Fruit fly (Drosophila melanogaster): Measurements from ENCODE around the gene CG43319.

The CG43319 gene

DNA sequence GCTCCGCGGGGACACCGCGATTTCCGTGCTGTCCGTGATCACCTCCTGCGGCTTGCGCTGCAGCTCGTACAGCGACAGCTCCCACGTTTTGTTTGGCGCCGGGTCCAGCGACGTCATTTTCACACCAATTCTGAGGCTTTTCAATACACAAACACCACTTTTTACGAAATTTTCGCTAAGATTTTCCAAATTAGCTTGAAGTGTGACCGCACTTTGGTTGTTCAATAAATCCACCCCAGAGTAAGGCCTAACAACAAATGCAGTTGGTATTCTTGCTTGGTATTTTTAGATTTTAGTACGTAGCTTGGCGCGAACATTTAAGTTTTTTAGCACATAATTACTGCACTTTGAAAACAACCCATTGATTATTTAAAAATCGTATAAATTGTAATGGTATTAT, 12.3 kb upstream of the CG43319 start, which contains the start of gene Sce:
Gene Sce (minus strand): TSS at position 231 of the 400 bp plus-strand sequence.
- no peak for TF ChIP-seq pan (optimal IDR thresholded peaks at IDR 0.05)
- no peak for TF ChIP-seq lola (GFP tag; optimal IDR thresholded peaks at IDR 0.05)
- TF ChIP-seq Sp1 (GFP tag; optimal IDR thresholded peaks at IDR 0.05), result no peak
- no peak for TF ChIP-seq Hr78 (GFP tag; optimal IDR thresholded peaks at IDR 0.05)
- TF ChIP-seq GATAd (GFP tag; optimal IDR thresholded peaks at IDR 0.05), result no peak
- no peak for TF ChIP-seq woc (GFP tag; optimal IDR thresholded peaks at IDR 0.05)
- no peak for TF ChIP-seq Mio (GFP tag; optimal IDR thresholded peaks at IDR 0.05)
- no peak for TF ChIP-seq usp (GFP tag; optimal IDR thresholded peaks at IDR 0.05)
- TF ChIP-seq Vsx2 (GFP tag; optimal IDR thresholded peaks at IDR 0.05; ENCODE audit: partially characterized antibody), result peak; percentile 98
- TF ChIP-seq CG32264 (GFP tag; optimal IDR thresholded peaks at IDR 0.05), result no peak
- peak; percentile 23 for TF ChIP-seq Myc (optimal IDR thresholded peaks at IDR 0.05)
- no peak for TF ChIP-seq psq (GFP tag; optimal IDR thresholded peaks at IDR 0.05)
- no peak for TF ChIP-seq h (GFP tag; optimal IDR thresholded peaks at IDR 0.05)
- TF ChIP-seq N (GFP tag; optimal IDR thresholded peaks at IDR 0.05), result no peak
- no peak for TF ChIP-seq Dfd (GFP tag; optimal IDR thresholded peaks at IDR 0.05)
- TF ChIP-seq Dif (GFP tag; optimal IDR thresholded peaks at IDR 0.05; ENCODE audit: partially characterized antibody), result no peak
- TF ChIP-seq ey (GFP tag; optimal IDR thresholded peaks at IDR 0.05), result no peak
- TF ChIP-seq dmrt93B (GFP tag; optimal IDR thresholded peaks at IDR 0.05), result no peak

DNA sequence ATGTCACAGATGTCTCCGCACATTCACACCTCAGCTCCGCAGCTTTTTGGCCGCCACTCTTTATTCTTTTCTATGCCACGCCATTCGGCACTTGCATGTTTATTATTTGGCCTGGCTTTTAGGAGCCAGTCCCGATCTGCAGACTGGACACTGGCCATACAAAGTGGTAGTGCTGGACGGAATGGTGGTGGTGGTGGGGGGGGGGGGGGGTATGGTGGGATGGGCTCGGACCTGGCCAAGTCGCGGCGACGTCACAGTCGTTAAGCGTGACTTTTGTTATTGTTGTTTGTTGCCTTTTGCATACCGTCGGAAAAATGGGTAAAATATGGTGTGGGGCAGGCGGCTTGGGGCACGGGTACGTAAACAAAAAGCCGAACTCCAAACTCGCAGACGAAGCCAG, 9.0 kb upstream of the CG43319 start:
- TF ChIP-seq psq (GFP tag; optimal IDR thresholded peaks at IDR 0.05), result no peak
- no peak for TF ChIP-seq Mio (GFP tag; optimal IDR thresholded peaks at IDR 0.05)
- TF ChIP-seq CG9705 (GFP tag; optimal IDR thresholded peaks at IDR 0.05), result no peak
- TF ChIP-seq br (GFP tag; optimal IDR thresholded peaks at IDR 0.05), result no peak
- no peak for TF ChIP-seq sv (GFP tag; optimal IDR thresholded peaks at IDR 0.05)
- no peak for TF ChIP-seq tai (GFP tag; optimal IDR thresholded peaks at IDR 0.05)
- no peak for TF ChIP-seq Myc (optimal IDR thresholded peaks at IDR 0.05)
- TF ChIP-seq Dfd (GFP tag; optimal IDR thresholded peaks at IDR 0.05), result no peak
- TF ChIP-seq jim (GFP tag; optimal IDR thresholded peaks at IDR 0.05), result no peak
- TF ChIP-seq Sp1 (GFP tag; optimal IDR thresholded peaks at IDR 0.05), result no peak

DNA sequence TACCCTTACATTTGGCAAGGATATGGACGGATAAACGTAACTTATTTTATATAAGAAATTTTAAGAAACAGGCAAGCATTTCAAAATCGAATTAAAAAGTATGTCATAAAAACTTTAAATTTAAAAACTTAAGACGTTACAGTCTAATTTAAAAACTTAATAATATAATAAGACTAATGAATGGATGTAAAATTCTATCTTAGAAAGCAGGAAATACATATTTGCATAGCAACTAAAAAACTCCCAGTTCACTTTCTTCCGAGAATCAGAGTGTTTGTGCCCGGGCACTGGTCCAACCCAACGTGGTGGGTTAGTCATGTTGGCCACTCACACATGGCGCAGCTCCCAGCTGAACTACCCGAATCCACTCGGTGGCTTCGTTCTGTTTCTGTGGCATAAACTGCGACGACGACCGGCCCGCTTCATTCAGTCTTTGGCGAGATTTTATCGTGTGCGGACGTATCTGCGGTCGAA, 8.5 kb upstream of the CG43319 start, which contains the start of gene CG12880:
Gene CG12880 (plus strand): TSS at position 424 of the 474 bp plus-strand sequence.
- TF ChIP-seq woc (GFP tag; optimal IDR thresholded peaks at IDR 0.05) (peak; percentile 84), foxo (GFP tag; optimal IDR thresholded peaks at IDR 0.05) (peak in 1 of 2 experiments; percentile 30), Sp1 (GFP tag; optimal IDR thresholded peaks at IDR 0.05) (peak; percentile 32), Dfd (GFP tag; optimal IDR thresholded peaks at IDR 0.05) (no peak), lola (GFP tag; optimal IDR thresholded peaks at IDR 0.05) (no peak), usp (GFP tag; optimal IDR thresholded peaks at IDR 0.05) (no peak), HLH106 (tag; optimal IDR thresholded peaks at IDR 0.05) (peak; percentile 19), fru (GFP tag; optimal IDR thresholded peaks at IDR 0.05) (peak; percentile 31), Dif (GFP tag; optimal IDR thresholded peaks at IDR 0.05; ENCODE audit: partially characterized antibody) (no peak), OdsH (GFP tag; optimal IDR thresholded peaks at IDR 0.05) (peak; percentile 44), h (GFP tag; optimal IDR thresholded peaks at IDR 0.05) (peak; percentile 28), psq (GFP tag; optimal IDR thresholded peaks at IDR 0.05) (peak; percentile 47), pan (optimal IDR thresholded peaks at IDR 0.05) (no peak), ey (GFP tag; optimal IDR thresholded peaks at IDR 0.05) (peak; percentile 9)

DNA sequence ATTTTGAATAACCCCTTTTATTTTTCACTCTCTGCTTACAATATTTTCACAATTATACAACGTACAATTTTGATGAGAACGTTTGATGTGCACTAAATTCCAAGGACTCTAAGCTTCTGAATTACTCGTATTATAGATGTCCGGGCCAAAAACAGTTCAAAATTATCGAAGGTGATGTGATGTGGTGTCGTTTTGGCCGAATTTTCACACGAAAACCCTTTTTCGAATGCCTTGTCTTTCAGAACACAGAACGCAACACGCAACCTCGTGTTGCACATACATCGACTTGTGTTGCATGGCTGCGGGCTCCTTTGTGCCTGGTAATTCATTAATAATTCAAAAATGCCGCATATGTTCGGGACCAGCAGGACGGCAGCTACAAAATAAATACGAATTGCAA, 6.1 kb upstream of the CG43319 start, which contains the start of gene CG31055:
Gene CG31055 (minus strand): TSS at position 101 of the 400 bp plus-strand sequence.
- TF ChIP-seq Dif (GFP tag; optimal IDR thresholded peaks at IDR 0.05; ENCODE audit: partially characterized antibody), result no peak
- TF ChIP-seq N (GFP tag; optimal IDR thresholded peaks at IDR 0.05), result no peak
- TF ChIP-seq rgr (GFP tag; optimal IDR thresholded peaks at IDR 0.05), result no peak
- TF ChIP-seq Hr78 (GFP tag; optimal IDR thresholded peaks at IDR 0.05), result no peak
- TF ChIP-seq sv (GFP tag; optimal IDR thresholded peaks at IDR 0.05), result no peak
- no peak for TF ChIP-seq pan (optimal IDR thresholded peaks at IDR 0.05)

DNA sequence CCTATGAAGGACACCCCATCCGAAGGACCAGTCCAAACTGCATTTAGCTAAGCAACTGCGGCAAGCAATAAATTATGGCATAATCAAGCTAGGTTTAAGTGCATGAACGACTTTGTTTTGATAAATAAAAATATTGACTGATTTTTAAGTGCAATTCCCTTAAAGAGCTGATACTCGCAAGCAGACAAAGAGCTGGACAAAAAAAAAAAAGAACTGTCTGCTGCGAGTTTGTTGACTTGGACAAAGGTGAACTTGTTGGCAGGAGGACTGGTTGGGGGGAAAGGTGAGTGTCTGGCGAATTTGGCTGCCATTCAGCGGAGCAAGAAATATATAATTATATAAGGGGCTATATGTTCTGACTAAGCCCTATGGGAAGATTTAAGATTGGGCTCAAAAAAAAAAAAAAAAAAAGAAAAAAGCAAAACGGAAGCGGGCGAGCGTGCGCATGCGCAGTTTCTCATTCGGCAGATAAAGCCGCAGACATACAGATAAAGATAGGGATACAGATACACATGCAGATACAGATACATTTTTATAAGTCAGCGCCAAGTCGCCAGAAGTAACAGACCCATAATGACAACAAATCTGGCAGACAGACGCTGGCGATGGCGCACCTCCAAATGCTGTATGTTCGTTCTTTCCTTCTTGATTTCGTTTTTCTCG, 1.3 kb upstream of the CG43319 start:
- TF ChIP-seq fru (GFP tag; optimal IDR thresholded peaks at IDR 0.05), result peak; percentile 58
- no peak for TF ChIP-seq dl (GFP tag; optimal IDR thresholded peaks at IDR 0.05; ENCODE audit: insufficient read depth in 1 of 2, partially characterized antibody in 2 of 2)
- TF ChIP-seq psq (GFP tag; optimal IDR thresholded peaks at IDR 0.05), result peak; percentile 60
